Worm (Caenorhabditis elegans): ENCODE results near the gene fbxa-48.

fbxa-48 gene

DNA sequence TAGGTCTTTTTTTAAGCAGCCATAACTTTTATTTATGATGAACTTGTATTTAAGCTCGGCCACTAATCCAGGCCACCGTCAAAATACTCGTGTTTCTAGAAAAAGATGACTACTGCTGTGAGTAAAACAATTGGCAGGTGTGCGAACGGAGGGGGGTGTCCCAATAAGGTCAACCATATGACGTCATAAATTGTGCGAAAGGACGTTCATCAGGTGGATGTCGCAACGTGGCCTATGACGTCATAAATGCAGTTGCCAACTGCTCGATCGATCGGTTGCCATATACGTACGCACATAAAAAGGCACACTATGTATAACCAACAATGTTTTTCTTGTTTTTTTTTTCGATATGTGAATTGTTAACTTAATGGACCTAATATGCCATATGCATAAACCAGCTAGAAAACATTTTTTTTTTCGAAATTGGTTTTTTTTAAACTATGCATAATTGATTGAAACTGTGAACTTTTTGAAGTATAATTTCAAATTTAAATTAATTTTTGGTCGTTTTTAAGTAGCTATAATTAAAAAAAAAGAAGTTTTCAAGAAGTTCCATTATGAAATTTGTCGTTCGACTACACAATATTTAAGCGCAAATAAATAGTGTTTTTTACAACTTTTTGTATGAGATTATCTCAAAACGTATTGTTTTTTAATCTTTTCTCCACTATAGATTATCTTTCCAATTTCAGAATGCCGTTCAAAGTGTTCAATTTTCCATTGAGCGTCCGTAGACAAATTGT is 37.6 kb downstream of the fbxa-48 start, which contains the start of gene C39B5.2:
Gene C39B5.2, plus strand, starts transcription at position 693 of the 743 bp plus-strand sequence.
- TF ChIP-seq ztf-11 (tag; optimal IDR thresholded peaks at IDR 0.05) (peak; percentile 38), sptf-1 (tag; optimal IDR thresholded peaks at IDR 0.05) (no peak), zip-8 (tag; optimal IDR thresholded peaks at IDR 0.05) (peak; percentile 99), cnd-1 (tag; optimal IDR thresholded peaks at IDR 0.05) (peak; percentile 78), mls-2 (tag; optimal IDR thresholded peaks at IDR 0.05) (no peak), lin-13 (tag; optimal IDR thresholded peaks at IDR 0.05) (peak; percentile 28), nhr-2 (tag; optimal IDR thresholded peaks at IDR 0.05) (peak; percentile 96), mep-1 (tag; optimal IDR thresholded peaks at IDR 0.05) (peak; percentile 12), unc-120 (tag; optimal IDR thresholded peaks at IDR 0.05; ENCODE audit: poor library complexity, severe bottlenecking) (no peak), nhr-237 (tag; optimal IDR thresholded peaks at IDR 0.05) (no peak), nhr-12 (tag; optimal IDR thresholded peaks at IDR 0.05) (no peak), ceh-39 (tag; optimal IDR thresholded peaks at IDR 0.05) (peak; percentile 80)

DNA sequence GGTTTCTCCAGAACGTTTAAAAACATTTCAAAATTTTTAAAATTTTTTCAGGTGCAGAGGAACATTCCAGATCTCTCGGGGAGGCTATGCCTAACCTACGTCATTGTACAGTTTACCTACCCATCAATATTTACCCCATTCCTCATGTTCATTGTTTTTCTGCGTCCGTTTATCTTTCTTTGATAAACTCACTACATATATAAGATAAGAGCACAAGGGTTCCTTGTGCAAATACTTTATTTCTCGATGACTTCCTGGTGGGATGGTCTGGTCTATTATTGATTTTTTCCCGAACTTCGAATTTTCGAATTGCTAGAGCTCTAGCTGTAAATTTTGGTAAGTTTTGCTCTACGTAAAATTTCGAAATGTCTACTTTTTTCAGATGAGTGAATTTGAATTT is 38.6 kb downstream of the fbxa-48 start:
- TF ChIP-seq snpc-4 (tag; optimal IDR thresholded peaks at IDR 0.05): no peak
- TF ChIP-seq mls-2 (tag; optimal IDR thresholded peaks at IDR 0.05): no peak
- TF ChIP-seq ceh-83 (GFP tag; optimal IDR thresholded peaks at IDR 0.05): no peak
- no peak for TF ChIP-seq nhr-28 (tag; optimal IDR thresholded peaks at IDR 0.05)
- TF ChIP-seq blmp-1 (tag; optimal IDR thresholded peaks at IDR 0.05): no peak

DNA sequence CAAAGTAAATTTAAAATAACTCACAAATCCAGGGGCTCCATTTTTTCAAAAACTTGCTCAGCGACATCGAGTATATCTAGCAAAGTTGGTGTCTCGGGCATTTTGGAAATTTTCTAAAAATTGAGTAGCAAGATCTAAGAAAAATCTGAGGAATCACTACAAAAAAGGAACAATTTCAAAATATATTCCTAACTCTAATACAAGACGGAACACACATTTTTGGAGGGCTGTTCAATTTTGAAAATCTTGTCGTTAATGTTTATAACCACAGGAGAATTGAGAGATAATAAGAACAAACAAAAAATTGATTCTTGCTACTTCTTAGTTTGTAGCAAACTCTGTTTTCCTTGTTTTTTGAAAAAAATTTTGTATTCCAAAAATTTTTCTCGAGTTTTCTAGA is 39.6 kb downstream of the fbxa-48 start, which contains the start of gene fbxa-47:
Gene fbxa-47, minus strand, starts transcription at position 101 of the 400 bp plus-strand sequence.
- TF ChIP-seq cnd-1 (tag; optimal IDR thresholded peaks at IDR 0.05) (no peak), bed-3 (GFP tag; optimal IDR thresholded peaks at IDR 0.05) (no peak), ceh-39 (tag; optimal IDR thresholded peaks at IDR 0.05) (no peak), snpc-4 (tag; optimal IDR thresholded peaks at IDR 0.05) (no peak), pha-4 (tag; optimal IDR thresholded peaks at IDR 0.05) (no peak), elt-1 (tag; optimal IDR thresholded peaks at IDR 0.05; ENCODE audit: borderline replicate concordance, insufficient read depth) (no peak), elt-3 (tag; optimal IDR thresholded peaks at IDR 0.05) (no peak), ceh-43 (GFP tag; optimal IDR thresholded peaks at IDR 0.05) (no peak), lin-13 (tag; optimal IDR thresholded peaks at IDR 0.05) (no peak), M03D4.4 (tag; optimal IDR thresholded peaks at IDR 0.05) (no peak), flh-1 (GFP tag; optimal IDR thresholded peaks at IDR 0.05) (no peak), mls-2 (tag; optimal IDR thresholded peaks at IDR 0.05) (no peak), lin-32 (GFP tag; optimal IDR thresholded peaks at IDR 0.05) (no peak), mab-5 (tag; optimal IDR thresholded peaks at IDR 0.05) (no peak), tbx-8 (GFP tag; optimal IDR thresholded peaks at IDR 0.05) (no peak), ceh-83 (GFP tag; optimal IDR thresholded peaks at IDR 0.05) (no peak), mep-1 (tag; optimal IDR thresholded peaks at IDR 0.05) (no peak)

DNA sequence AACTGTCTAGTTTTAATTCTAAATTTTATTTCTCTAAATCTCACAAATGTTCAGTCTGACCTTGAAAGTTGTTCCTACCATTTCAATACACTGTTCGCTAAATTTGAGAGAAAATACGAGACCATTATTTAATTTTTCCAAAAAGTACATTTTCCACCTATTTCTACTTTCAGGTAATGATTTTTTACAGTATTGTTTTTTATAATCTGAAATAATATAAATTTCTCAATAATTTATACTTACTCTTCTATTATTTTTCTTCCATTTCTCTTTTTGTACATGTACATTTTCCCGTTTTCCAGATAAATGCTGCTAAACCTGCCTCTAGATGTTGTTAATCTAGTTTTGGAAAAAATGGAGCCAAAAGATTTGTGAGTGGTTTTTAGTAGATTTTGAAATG is 44.6 kb downstream of the fbxa-48 start, which contains the start of gene fbxa-62:
Gene fbxa-62, plus strand, starts transcription at position 301 of the 400 bp plus-strand sequence.
- TF ChIP-seq nhr-12 (tag; optimal IDR thresholded peaks at IDR 0.05): no peak
- no peak for TF ChIP-seq mls-2 (tag; optimal IDR thresholded peaks at IDR 0.05)
- no peak for TF ChIP-seq lin-32 (GFP tag; optimal IDR thresholded peaks at IDR 0.05)
- no peak for TF ChIP-seq zip-8 (tag; optimal IDR thresholded peaks at IDR 0.05)
- TF ChIP-seq lin-13 (tag; optimal IDR thresholded peaks at IDR 0.05): no peak
- no peak for TF ChIP-seq flh-1 (GFP tag; optimal IDR thresholded peaks at IDR 0.05)
- no peak for TF ChIP-seq sptf-1 (tag; optimal IDR thresholded peaks at IDR 0.05)
- no peak for TF ChIP-seq snpc-4 (tag; optimal IDR thresholded peaks at IDR 0.05)
- TF ChIP-seq cnd-1 (tag; optimal IDR thresholded peaks at IDR 0.05): no peak
- TF ChIP-seq unc-62 (GFP tag; optimal IDR thresholded peaks at IDR 0.05): no peak
- TF ChIP-seq mep-1 (tag; optimal IDR thresholded peaks at IDR 0.05): no peak

DNA sequence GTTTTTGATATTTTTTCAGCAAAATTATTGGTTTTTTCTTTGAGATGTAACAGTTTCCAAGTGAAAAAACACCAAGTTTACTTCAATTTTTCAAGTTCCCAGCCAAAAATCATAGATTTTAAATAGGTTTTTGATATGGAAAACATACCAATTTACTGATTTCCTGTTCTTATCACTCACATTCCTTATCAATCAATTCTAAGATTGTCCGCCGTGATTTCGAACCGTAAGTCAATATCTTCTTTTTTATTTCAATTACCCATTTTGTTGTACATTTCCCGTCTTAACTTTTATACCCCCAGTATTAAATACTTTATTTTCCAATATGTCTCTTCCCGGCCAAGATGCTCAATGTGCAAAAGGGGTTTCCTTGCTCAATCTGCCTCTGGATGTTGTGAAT is 47.5 kb downstream of the fbxa-48 start, which contains the start of gene fbxa-38:
Gene fbxa-38, plus strand, starts transcription at position 195 of the 400 bp plus-strand sequence.
- TF ChIP-seq zip-8 (tag; optimal IDR thresholded peaks at IDR 0.05) (no peak), nhr-76 (tag; optimal IDR thresholded peaks at IDR 0.05) (no peak), cnd-1 (tag; optimal IDR thresholded peaks at IDR 0.05) (no peak), nhr-237 (tag; optimal IDR thresholded peaks at IDR 0.05) (no peak), snpc-4 (tag; optimal IDR thresholded peaks at IDR 0.05) (no peak), blmp-1 (tag; optimal IDR thresholded peaks at IDR 0.05) (no peak), elt-3 (tag; optimal IDR thresholded peaks at IDR 0.05) (no peak), sem-2 (GFP tag; optimal IDR thresholded peaks at IDR 0.05) (no peak), hlh-1 (tag; optimal IDR thresholded peaks at IDR 0.05) (no peak), lsy-2 (tag; optimal IDR thresholded peaks at IDR 0.05) (no peak), ham-2 (GFP tag; optimal IDR thresholded peaks at IDR 0.05) (no peak)

Measured in whole organism, mixed stage, embryonic.